Fruit fly (Drosophila melanogaster) whole organism, embryonic: ENCODE data around the gene CG15199.
A peak's percentile ranks its signal among the peaks of the same experiment; 100 is the strongest.

Experiments used
- CG12769 ChIP-seq: fragments of 200-800 bp; sonication (Bioruptor generic); optimal IDR thresholded peaks from 2 replicates; lab custom pipeline; 2019; ENCODE audit warnings: missing biosample characterization, mild to moderate bottlenecking, missing genetic modification characterization, moderate library complexity
- CG16779 ChIP-seq: fragments of 200-800 bp; sonication (Bioruptor generic); IDR thresholded peaks from 2 replicates; pipeline ENCODE4 v1.3.6; 2022; ENCODE audit warnings: missing biosample characterization, missing genetic modification characterization
- Hr39 ChIP-seq: fragments of >200 bp; optimal IDR thresholded peaks from 2 replicates; lab custom pipeline; 2017
- Lpt ChIP-seq: fragments of >200 bp; optimal IDR thresholded peaks from 2 replicates; lab custom pipeline; 2018; ENCODE audit warnings: missing biosample characterization, missing genetic modification characterization
- Sry-β ChIP-seq: fragments of 200-800 bp; sonication (Bioruptor generic); optimal IDR thresholded peaks from 2 replicates; lab custom pipeline; 2018; ENCODE audit warnings: missing biosample characterization, mild to moderate bottlenecking, missing genetic modification characterization, moderate library complexity
- Usf ChIP-seq: fragments of 200-800 bp; sonication (Bioruptor generic); optimal IDR thresholded peaks from 2 replicates; lab custom pipeline; 2017; ENCODE audit warnings: missing genotype, missing biosample characterization, missing genetic modification characterization
- dimm ChIP-seq: fragments of 200-800 bp; sonication (Bioruptor generic); IDR thresholded peaks from 2 replicates; pipeline ENCODE4 v1.3.6; 2022; ENCODE audit warnings: missing biosample characterization, missing genetic modification characterization
- lmd ChIP-seq: fragments of 200-800 bp; sonication (Bioruptor generic); IDR thresholded peaks from 2 replicates; pipeline ENCODE4 v1.3.6; 2022; ENCODE audit warnings: missing biosample characterization, missing genetic modification characterization
- lola ChIP-seq, 3 experiments: fragments of >200 bp in 2 of 3; fragments of 200-800 bp in 1 of 3; sonication (Bioruptor generic) in 1 of 3; optimal IDR thresholded peaks; 2 replicates each; lab custom pipeline; 2017 to 2019; ENCODE audit warnings: missing biosample characterization in 3 of 3, missing genetic modification characterization in 3 of 3, mild to moderate bottlenecking in 1 of 3, moderate library complexity in 1 of 3

dm6 chrX:11124749-11125508 is 16.7 kb downstream of the CG15199 start, which contains the start of gene Rpt3:
- TF ChIP-seq Sry-β (GFP tag; lab: Kevin White, UChicago) (no peak), lola (GFP tag; optimal IDR thresholded peaks at IDR 0.05; lab: Kevin White, UChicago) (peak in 1 of 3 experiments; percentile 11), CG12769 (tag; lab: Kevin White, UChicago) (no peak), Lpt (GFP tag; lab: Kevin White, UChicago) (no peak), lmd (GFP tag; lab: Robert Waterston, UW) (no peak), Usf (GFP tag; lab: Kevin White, UChicago) (no peak), Hr39 (lab: Kevin White, UChicago) (no peak), CG16779 (no peak), dimm (GFP tag; lab: Robert Waterston, UW) (no peak)
